Worm (Caenorhabditis elegans) whole organism, early embryonic: ENCODE data around the gene Y55F3BL.4.

Experiments used
- aly-1 ChIP-seq: sonication (generic microtip); optimal IDR thresholded peaks from 2 replicates; lab custom pipeline; 2016; ENCODE audit warnings: missing genetic modification characterization, missing compliant biosample characterization
- ama-1 ChIP-seq: fragments of 150-350 bp; optimal IDR thresholded peaks from 2 replicates; lab custom pipeline; 2014
- pes-1 ChIP-seq: fragments of 200-800 bp; sonication (Bioruptor generic); IDR thresholded peaks from 2 replicates; pipeline ENCODE4 v1.3.6; 2022; ENCODE audit warnings: missing genetic modification reagents, missing genetic modification characterization, missing compliant biosample characterization
- sea-1 ChIP-seq: fragments of 200-800 bp; sonication (Bioruptor generic); conservative IDR thresholded peaks from 2 replicates; pipeline ENCODE4 v1.3.6; 2022; ENCODE audit warnings: missing genetic modification characterization, missing compliant biosample characterization
- tbx-11 ChIP-seq: fragments of 200-800 bp; sonication (Bioruptor generic); IDR thresholded peaks from 2 replicates; pipeline ENCODE4 v1.3.6; 2022; ENCODE audit warnings: missing genetic modification characterization, missing compliant biosample characterization

- no peak for TF ChIP-seq sea-1
- TF ChIP-seq ama-1 (lab: Kevin White, UChicago) = no peak
- no peak for TF ChIP-seq aly-1 (tag; lab: Kevin White, UChicago)
- TF ChIP-seq pes-1 (GFP tag; lab: Robert Waterston, UW) = no peak
- no peak for TF ChIP-seq tbx-11 (GFP tag; lab: Robert Waterston, UW)
Observed at ce11 chrIV:830262-830960, 25.5 kb downstream of the Y55F3BL.4 start.
